Fruit fly (Drosophila melanogaster) whole organism, embryonic: ENCODE measurements around the gene CG31064.

Experiments
- Awh ChIP-seq: fragments of 200-800 bp; sonication (Bioruptor generic); IDR thresholded peaks from 2 replicates; pipeline ENCODE4, ENCODE4 v1.3.6; 2022; ENCODE audit warnings: missing biosample characterization, missing genetic modification characterization
- CG10431 ChIP-seq: fragments of 200-800 bp; sonication (Bioruptor generic); optimal IDR thresholded peaks from 3 replicates; lab custom pipeline; 2018; ENCODE audit warnings: missing biosample characterization, mild to moderate bottlenecking, missing genetic modification characterization
- CG11723 ChIP-seq: fragments of 200-800 bp; sonication (Bioruptor generic); optimal IDR thresholded peaks from 2 replicates; lab custom pipeline; 2017; ENCODE audit warnings: missing biosample characterization, mild to moderate bottlenecking, missing genetic modification characterization
- CG12299 ChIP-seq: fragments of 200-800 bp; sonication (Bioruptor generic); optimal IDR thresholded peaks from 2 replicates; lab custom pipeline; 2018; ENCODE audit warnings: missing biosample characterization, mild to moderate bottlenecking, missing genetic modification characterization
- CG12942 ChIP-seq: fragments of 200-800 bp; sonication (Bioruptor generic); optimal IDR thresholded peaks from 3 replicates; lab custom pipeline; 2016; ENCODE audit warnings: missing biosample characterization, missing genetic modification characterization
- CG14441 ChIP-seq: fragments of 200-800 bp; sonication (Bioruptor generic); IDR thresholded peaks from 2 replicates; pipeline ENCODE4 v1.3.6; 2022; ENCODE audit warnings: missing biosample characterization, missing genetic modification characterization
- CG15601 ChIP-seq: fragments of 200-800 bp; sonication (Bioruptor generic); optimal IDR thresholded peaks from 3 replicates; lab custom pipeline; 2019; ENCODE audit warnings: missing biosample characterization, mild to moderate bottlenecking, missing genetic modification characterization, moderate library complexity
- CG18599 ChIP-seq: fragments of 200-800 bp; sonication (Bioruptor generic); optimal IDR thresholded peaks from 3 replicates; lab custom pipeline; 2017; ENCODE audit warnings: missing biosample characterization, missing genetic modification characterization, mild to moderate bottlenecking, moderate library complexity, missing genetic modification reagents
- CG2875 ChIP-seq: fragments of 200-800 bp; sonication (Bioruptor generic); optimal IDR thresholded peaks from 2 replicates; lab custom pipeline; 2017; ENCODE audit warnings: missing biosample characterization, mild to moderate bottlenecking, missing genetic modification characterization, missing genetic modification reagents
- CG31441 ChIP-seq: fragments of 200-800 bp; sonication (Bioruptor generic); IDR thresholded peaks from 2 replicates; pipeline ENCODE4 v1.3.6; 2022; ENCODE audit warnings: missing biosample characterization, missing genetic modification characterization
- CG33557 ChIP-seq: fragments of 200-800 bp; sonication (Bioruptor generic); optimal IDR thresholded peaks from 2 replicates; lab custom pipeline; 2019; ENCODE audit warnings: missing biosample characterization, mild to moderate bottlenecking, missing genetic modification characterization, moderate library complexity
- CG34422 ChIP-seq: fragments of 200-800 bp; sonication (Bioruptor generic); IDR thresholded peaks from 3 replicates; pipeline ENCODE4 v1.3.6; 2022; ENCODE audit warnings: missing biosample characterization, missing genetic modification characterization
- CG3847 ChIP-seq: fragments of 200-800 bp; sonication (Bioruptor generic); IDR thresholded peaks from 2 replicates; pipeline ENCODE4 v1.3.6; 2022; ENCODE audit warnings: missing biosample characterization, missing genetic modification characterization
- CG7556 ChIP-seq: fragments of 200-800 bp; sonication (Bioruptor generic); optimal IDR thresholded peaks from 2 replicates; lab custom pipeline; 2017; ENCODE audit warnings: missing biosample characterization, mild to moderate bottlenecking, missing genetic modification characterization
- CG8281 ChIP-seq: fragments of 200-800 bp; sonication (Bioruptor generic); optimal IDR thresholded peaks from 2 replicates; lab custom pipeline; 2018; ENCODE audit warnings: missing biosample characterization, mild to moderate bottlenecking, missing genetic modification characterization, moderate library complexity
- Chrac-16 ChIP-seq: fragments of 200-800 bp; sonication (Bioruptor generic); optimal IDR thresholded peaks from 3 replicates; lab custom pipeline; 2016; ENCODE audit warnings: missing biosample characterization, missing genetic modification characterization
- CrebB ChIP-seq: fragments of 200-800 bp; sonication (Bioruptor generic); optimal IDR thresholded peaks from 3 replicates; lab custom pipeline; 2018; ENCODE audit warnings: missing biosample characterization, mild to moderate bottlenecking, missing genetic modification characterization
- D ChIP-seq, 2 experiments: fragments of 200-800 bp in 1 of 2; fragments of >200 bp in 1 of 2; sonication (Bioruptor generic) in 1 of 2; optimal IDR thresholded peaks; 2 replicates in 1 of 2; 3 replicates in 1 of 2; lab custom pipeline; 2017; ENCODE audit warnings: mild to moderate bottlenecking in 1 of 2, missing biosample characterization in 1 of 2, missing genetic modification characterization in 1 of 2, missing genetic modification reagents in 1 of 2
- Dek ChIP-seq: fragments of 200-800 bp; sonication (Bioruptor generic); optimal IDR thresholded peaks from 3 replicates; lab custom pipeline; 2019; ENCODE audit warnings: missing biosample characterization, mild to moderate bottlenecking, missing genetic modification characterization, moderate library complexity
- Dll ChIP-seq: fragments of 200-800 bp; sonication (Bioruptor generic); IDR thresholded peaks from 4 replicates; pipeline ENCODE4 v1.3.6; 2022; ENCODE audit warnings: missing biosample characterization, missing genetic modification characterization; ENCODE audit not compliant: partially characterized antibody
- Fer2 ChIP-seq: fragments of 200-800 bp; sonication (Bioruptor generic); optimal IDR thresholded peaks from 2 replicates; lab custom pipeline; 2018; ENCODE audit warnings: missing biosample characterization, mild to moderate bottlenecking, missing genetic modification characterization, moderate library complexity
- Hr3 ChIP-seq: fragments of 200-800 bp; sonication (Bioruptor generic); optimal IDR thresholded peaks from 3 replicates; lab custom pipeline; 2016; ENCODE audit warnings: missing biosample characterization, missing genetic modification characterization
- Max ChIP-seq: fragments of 200-800 bp; sonication (Bioruptor generic); optimal IDR thresholded peaks from 2 replicates; lab custom pipeline; 2016; ENCODE audit warnings: missing biosample characterization, mild to moderate bottlenecking, missing genetic modification characterization
- NK7.1 ChIP-seq: fragments of 200-800 bp; sonication (Bioruptor generic); optimal IDR thresholded peaks from 3 replicates; lab custom pipeline; 2016; ENCODE audit warnings: missing biosample characterization, missing genetic modification characterization
- Nf-YA ChIP-seq: fragments of 200-800 bp; sonication (Bioruptor generic); IDR thresholded peaks from 2 replicates; pipeline ENCODE4 v1.3.6; 2022; ENCODE audit warnings: missing biosample characterization, missing genetic modification characterization
- Oaz ChIP-seq: fragments of 200-800 bp; sonication (Bioruptor generic); IDR thresholded peaks from 2 replicates; pipeline ENCODE4 v1.3.6; 2022; ENCODE audit warnings: missing biosample characterization, missing genetic modification characterization
- Opbp ChIP-seq: fragments of 200-800 bp; sonication (Bioruptor generic); IDR thresholded peaks from 3 replicates; pipeline ENCODE4 v1.3.6; 2022; ENCODE audit warnings: missing biosample characterization, missing genetic modification characterization; ENCODE audit not compliant: partially characterized antibody
- Ptx1 ChIP-seq: fragments of 200-800 bp; sonication (Bioruptor generic); IDR thresholded peaks from 2 replicates; pipeline ENCODE4 v1.3.6; 2022; ENCODE audit warnings: missing biosample characterization, missing genetic modification characterization
- ac ChIP-seq: fragments of 200-800 bp; sonication (Bioruptor generic); optimal IDR thresholded peaks from 3 replicates; lab custom pipeline; 2017; ENCODE audit warnings: missing biosample characterization, mild to moderate bottlenecking, missing genetic modification characterization
- bcd ChIP-seq: fragments of 200-800 bp; sonication (Bioruptor generic); optimal IDR thresholded peaks from 2 replicates; lab custom pipeline; 2017; ENCODE audit warnings: missing biosample characterization, mild to moderate bottlenecking, missing genetic modification characterization
- btn ChIP-seq: fragments of 200-800 bp; sonication (Bioruptor generic); optimal IDR thresholded peaks from 2 replicates; lab custom pipeline; 2016; ENCODE audit warnings: missing biosample characterization, missing genetic modification characterization
- danr ChIP-seq: fragments of 200-800 bp; sonication (Bioruptor generic); IDR thresholded peaks from 2 replicates; pipeline ENCODE4 v1.3.6; 2022; ENCODE audit warnings: missing biosample characterization, missing genetic modification characterization
- dysf ChIP-seq: fragments of 200-800 bp; sonication (Bioruptor generic); IDR thresholded peaks from 3 replicates; pipeline ENCODE4 v1.3.6; 2022; ENCODE audit warnings: missing biosample characterization, missing genetic modification characterization
- en ChIP-seq: fragments of 200-800 bp; sonication (Bioruptor generic); optimal IDR thresholded peaks from 2 replicates; lab custom pipeline; 2016; ENCODE audit warnings: missing biosample characterization, missing genetic modification characterization
- fru ChIP-seq: fragments of >200 bp; optimal IDR thresholded peaks from 2 replicates; lab custom pipeline; 2017
- ftz-f1 ChIP-seq: fragments of 200-800 bp; sonication (Bioruptor generic); optimal IDR thresholded peaks from 2 replicates; lab custom pipeline; 2016; ENCODE audit warnings: missing biosample characterization, missing genetic modification characterization
- gcm2 ChIP-seq: fragments of 200-800 bp; sonication (Bioruptor generic); optimal IDR thresholded peaks from 2 replicates; lab custom pipeline; 2016; ENCODE audit warnings: missing biosample characterization, missing genetic modification characterization
- hth ChIP-seq: fragments of >200 bp; optimal IDR thresholded peaks from 2 replicates; lab custom pipeline; 2017; ENCODE audit warnings: inconsistent platforms
- lov ChIP-seq, 2 experiments: fragments of 200-800 bp in 1 of 2; fragments of >200 bp in 1 of 2; sonication (Bioruptor generic) in 1 of 2; IDR thresholded peaks in 1 of 2; optimal IDR thresholded peaks in 1 of 2; 2 replicates in 1 of 2; 3 replicates in 1 of 2; pipeline versions ENCODE4 v1.3.6 to Lab custom; 2017 to 2022; ENCODE audit warnings: missing biosample characterization in 1 of 2, missing genetic modification characterization in 1 of 2
- maf-S ChIP-seq: fragments of 200-800 bp; sonication (Bioruptor generic); optimal IDR thresholded peaks from 2 replicates; lab custom pipeline; 2016; ENCODE audit warnings: missing biosample characterization, missing genetic modification characterization
- nom ChIP-seq: fragments of 200-800 bp; sonication (Bioruptor generic); optimal IDR thresholded peaks from 2 replicates; lab custom pipeline; 2017; ENCODE audit warnings: missing biosample characterization, missing genetic modification characterization, mild to moderate bottlenecking, moderate library complexity, missing genetic modification reagents
- pita ChIP-seq: fragments of 200-800 bp; sonication (Bioruptor generic); optimal IDR thresholded peaks from 2 replicates; lab custom pipeline; 2017; ENCODE audit warnings: missing biosample characterization, mild to moderate bottlenecking, missing genetic modification characterization
- sens ChIP-seq: fragments of 200-800 bp; sonication (Bioruptor generic); peaks from one replicate; lab custom pipeline; 2016; ENCODE audit warnings: missing biosample characterization, missing genetic modification characterization
- sim ChIP-seq: fragments of 200-800 bp; sonication (Bioruptor generic); IDR thresholded peaks from 2 replicates; pipeline ENCODE4 v1.3.6; 2022; ENCODE audit warnings: missing biosample characterization, missing genetic modification characterization
- sna ChIP-seq: fragments of 200-800 bp; sonication (Bioruptor generic); IDR thresholded peaks from 2 replicates; pipeline ENCODE4 v1.3.6; 2022; ENCODE audit warnings: missing biosample characterization, missing genetic modification characterization; ENCODE audit not compliant: partially characterized antibody
- tgo ChIP-seq: fragments of 200-800 bp; sonication (Bioruptor generic); IDR thresholded peaks from 3 replicates; pipeline ENCODE4 v1.3.6; 2022; ENCODE audit warnings: missing biosample characterization, missing genetic modification characterization
- unpg ChIP-seq: fragments of 200-800 bp; sonication (Bioruptor generic); optimal IDR thresholded peaks from 3 replicates; lab custom pipeline; 2018; ENCODE audit warnings: missing biosample characterization, mild to moderate bottlenecking, missing genetic modification characterization, moderate library complexity
- wdn ChIP-seq: fragments of 200-800 bp; sonication (Bioruptor generic); IDR thresholded peaks from 2 replicates; pipeline ENCODE4 v1.3.6; 2022; ENCODE audit warnings: missing biosample characterization, missing genetic modification characterization

CG31064 gene

dm6 chr3R:27274533-27275447 lies 35.9 kb upstream of the CG31064 start, which contains the start of gene CG5938 (continued):
- no peak for TF ChIP-seq ftz-f1 (GFP tag; lab: Kevin White, UChicago)
- no peak for TF ChIP-seq NK7.1 (GFP tag; lab: Kevin White, UChicago)
- no peak for TF ChIP-seq CG8281 (tag; lab: Kevin White, UChicago)
- no peak for TF ChIP-seq gcm2 (GFP tag; lab: Kevin White, UChicago)
- no peak for TF ChIP-seq dysf (GFP tag; lab: Robert Waterston, UW)
- TF ChIP-seq CG10431 (GFP tag; lab: Kevin White, UChicago): peak; percentile 57
- TF ChIP-seq nom: peak; percentile 54
- TF ChIP-seq CG34422 (GFP tag; lab: Robert Waterston, UW): peak; percentile 30; the same call in 1 of the 3 replicates
- TF ChIP-seq CG33557: no peak
- TF ChIP-seq sim (GFP tag; lab: Robert Waterston, UW): no peak
- TF ChIP-seq tgo (GFP tag; lab: Robert Waterston, UW): peak; percentile 20; the same call in 1 of the 3 replicates
- TF ChIP-seq CG2875 (GFP tag; lab: Kevin White, UChicago): no peak
- TF ChIP-seq Fer2: no peak
- TF ChIP-seq pita (GFP tag; lab: Kevin White, UChicago): no peak
- TF ChIP-seq bcd (GFP tag; lab: Kevin White, UChicago): peak; percentile 7
- no peak for TF ChIP-seq CG7556 (GFP tag; lab: Kevin White, UChicago)
- no peak for TF ChIP-seq CG12942 (GFP tag; lab: Kevin White, UChicago)
- no peak for TF ChIP-seq sens
- peak; percentile 22 for TF ChIP-seq Dek (tag; lab: Kevin White, UChicago)
- TF ChIP-seq maf-S (GFP tag; lab: Kevin White, UChicago): no peak
- TF ChIP-seq Chrac-16 (GFP tag; lab: Kevin White, UChicago): no peak
- no peak for TF ChIP-seq Nf-YA (GFP tag; lab: Robert Waterston, UW)
- TF ChIP-seq lov (optimal IDR thresholded peaks at IDR 0.05; lab: Kevin White, UChicago): no peak
- no peak for TF ChIP-seq lov (GFP tag; IDR thresholded peaks at IDR 0.05; lab: Robert Waterston, UW)
- TF ChIP-seq ac (GFP tag; lab: Kevin White, UChicago): no peak
- TF ChIP-seq wdn (GFP tag; lab: Robert Waterston, UW): no peak
- no peak for TF ChIP-seq Ptx1 (GFP tag; lab: Robert Waterston, UW)
- TF ChIP-seq CrebB (tag; lab: Kevin White, UChicago): no peak
- TF ChIP-seq hth (lab: Kevin White, UChicago): no peak
- no peak for TF ChIP-seq CG12299
- TF ChIP-seq Opbp: no peak
- TF ChIP-seq Dll (GFP tag; lab: Robert Waterston, UW): 0 out of 4 replicates have a peak, but pooled peaks have one; percentile 21
- TF ChIP-seq CG3847: peak; percentile 44
- no peak for TF ChIP-seq Awh (GFP tag; lab: Robert Waterston, UW)
- no peak for TF ChIP-seq sna
- peak; percentile 11 for TF ChIP-seq unpg
- no peak for TF ChIP-seq en (GFP tag; lab: Kevin White, UChicago)
- no peak for TF ChIP-seq danr (GFP tag; lab: Robert Waterston, UW)
- TF ChIP-seq Max (GFP tag; lab: Kevin White, UChicago): no peak
- TF ChIP-seq CG18599 (GFP tag; lab: Kevin White, UChicago): peak; percentile 29
- no peak for TF ChIP-seq fru (lab: Kevin White, UChicago)
- no peak for TF ChIP-seq Oaz (GFP tag; lab: Robert Waterston, UW)
- TF ChIP-seq CG11723 (GFP tag; lab: Kevin White, UChicago): no peak
- 0 out of 2 replicates have a peak, but pooled peaks have one; percentile 29 for TF ChIP-seq CG14441 (GFP tag; lab: Robert Waterston, UW)
- no peak for TF ChIP-seq D (optimal IDR thresholded peaks at IDR 0.05; lab: Kevin White, UChicago)
- TF ChIP-seq D (GFP tag; optimal IDR thresholded peaks at IDR 0.05; lab: Kevin White, UChicago): no peak
- peak; percentile 50; the same call in 1 of the 2 replicates for TF ChIP-seq CG31441
- TF ChIP-seq CG15601 (tag; lab: Kevin White, UChicago): peak; percentile 19
- peak; percentile 24 for TF ChIP-seq Hr3 (GFP tag; lab: Kevin White, UChicago)
- TF ChIP-seq btn (GFP tag; lab: Kevin White, UChicago): no peak
